Worm (Caenorhabditis elegans) whole organism, L4 larva: ENCODE results near the gene pat-6.

ENCODE experiments used
- R02D3.7 ChIP-seq: fragments of 150-350 bp; sonication (generic microtip); optimal IDR thresholded peaks from 3 replicates; lab custom pipeline; 2014; ENCODE audit warnings: missing biosample characterization, missing genetic modification characterization
- Y75B8A.6 ChIP-seq: fragments of 200-800 bp; sonication (Bioruptor generic); IDR thresholded peaks from 2 replicates; pipeline ENCODE4 v1.3.6; 2022; ENCODE audit warnings: missing genetic modification reagents, missing genetic modification characterization, missing compliant biosample characterization
- aly-2 ChIP-seq: sonication (generic microtip); optimal IDR thresholded peaks from 2 replicates; lab custom pipeline; 2018; ENCODE audit warnings: missing biosample characterization, missing genetic modification characterization
- ceh-82 ChIP-seq: sonication (generic microtip); optimal IDR thresholded peaks from 2 replicates; lab custom pipeline; 2017; ENCODE audit warnings: missing biosample characterization, missing genetic modification characterization
- daf-8 ChIP-seq: fragments of 200-800 bp; sonication (Bioruptor generic); IDR thresholded peaks from 2 replicates; pipeline ENCODE4 v1.3.6; 2022; ENCODE audit warnings: missing genetic modification characterization, missing compliant biosample characterization
- fos-1 ChIP-seq: fragments of 150-350 bp; optimal IDR thresholded peaks from 2 replicates; lab custom pipeline; 2014; ENCODE audit warnings: missing biosample characterization, missing genetic modification characterization
- lsy-2 ChIP-seq, 2 experiments: fragments of 150-350 bp in 1 of 2; sonication (generic microtip) in 1 of 2; optimal IDR thresholded peaks; 2 replicates each; lab custom pipeline; 2014 to 2017; ENCODE audit warnings: missing biosample characterization in 2 of 2, missing genetic modification characterization in 2 of 2
- nhr-237 ChIP-seq: sonication (generic microtip); optimal IDR thresholded peaks from 2 replicates; lab custom pipeline; 2017; ENCODE audit warnings: missing biosample characterization, missing genetic modification characterization
- nhr-77 ChIP-seq: fragments of 150-350 bp; optimal IDR thresholded peaks from 2 replicates; lab custom pipeline; 2014; ENCODE audit warnings: missing biosample characterization, missing genetic modification characterization
- snpc-4 ChIP-seq: fragments of 150-350 bp; optimal IDR thresholded peaks from 2 replicates; lab custom pipeline; 2014; ENCODE audit warnings: missing biosample characterization, missing genetic modification characterization
- unc-130 ChIP-seq: sonication (generic microtip); optimal IDR thresholded peaks from 2 replicates; lab custom pipeline; 2016; ENCODE audit warnings: missing genetic modification reagents, missing genetic modification characterization, missing compliant biosample characterization
- unc-62 ChIP-seq, 3 experiments: fragments of 150-350 bp in 1 of 3; sonication (generic microtip); optimal IDR thresholded peaks in 2 of 3; peaks in 1 of 3; 1 replicate in 1 of 3; 2 replicates in 2 of 3; lab custom pipeline; 2014 to 2017; ENCODE audit warnings: missing biosample characterization in 3 of 3, missing genetic modification characterization in 3 of 3, missing genetic modification reagents in 3 of 3, missing genotype in 1 of 3
- ztf-11 ChIP-seq: fragments of 150-350 bp; optimal IDR thresholded peaks from 2 replicates; lab custom pipeline; 2014; ENCODE audit warnings: missing biosample characterization, missing genetic modification characterization

ce11 chrIV:252454-252853 lies 11.6 kb downstream of the pat-6 start, which contains the start of gene grl-19:
- no peak for TF ChIP-seq unc-130 (GFP tag; lab: Kevin White, UChicago)
- no peak for TF ChIP-seq unc-62 (GFP tag; optimal IDR thresholded peaks at IDR 0.05 in 1 of 2; lab: Kevin White, UChicago)
- no peak for TF ChIP-seq unc-62 (tag; optimal IDR thresholded peaks at IDR 0.05; lab: Kevin White, UChicago)
- TF ChIP-seq nhr-237 (tag; lab: Kevin White, UChicago), result no peak
- no peak for TF ChIP-seq ztf-11 (tag; lab: Kevin White, UChicago)
- TF ChIP-seq nhr-77 (tag; lab: Kevin White, UChicago), result no peak
- no peak for TF ChIP-seq snpc-4
- TF ChIP-seq fos-1, result no peak
- TF ChIP-seq daf-8, result no peak
- no peak for TF ChIP-seq Y75B8A.6 (GFP tag; lab: Robert Waterston, UW)
- TF ChIP-seq ceh-82, result no peak
- no peak for TF ChIP-seq aly-2 (tag; lab: Kevin White, UChicago)
- no peak for TF ChIP-seq lsy-2 (tag; optimal IDR thresholded peaks at IDR 0.05; lab: Kevin White, UChicago)
- TF ChIP-seq R02D3.7 (tag; lab: Kevin White, UChicago), result no peak
